Worm (Caenorhabditis elegans) whole organism, late embryonic: ENCODE results near the gene phf-5.

Source experiments
- C08G9.2 ChIP-seq: sonication (generic microtip); optimal IDR thresholded peaks from 2 replicates; lab custom pipeline; 2016; ENCODE audit warnings: mild to moderate bottlenecking, missing genetic modification characterization, moderate library complexity, missing compliant biosample characterization
- C38D4.7 ChIP-seq: fragments of 200-800 bp; sonication (Bioruptor generic); optimal IDR thresholded peaks from 2 replicates; lab custom pipeline; 2018; ENCODE audit warnings: mild to moderate bottlenecking, missing genetic modification characterization, moderate library complexity, missing compliant biosample characterization
- K09A11.1 ChIP-seq: sonication (generic microtip); optimal IDR thresholded peaks from 2 replicates; lab custom pipeline; 2017; ENCODE audit warnings: antibody characterized with exemption, mild to moderate bottlenecking, missing genetic modification characterization, missing compliant biosample characterization; ENCODE audit not compliant: insufficient read depth
- T23F11.4 ChIP-seq: fragments of 200-800 bp; sonication (Bioruptor generic); optimal IDR thresholded peaks from 2 replicates; lab custom pipeline; 2018; ENCODE audit warnings: mild to moderate bottlenecking, missing genetic modification characterization, missing compliant biosample characterization
- Y22D7AL.16 ChIP-seq: sonication (generic microtip); optimal IDR thresholded peaks from 2 replicates; lab custom pipeline; 2016; ENCODE audit warnings: missing genetic modification characterization, missing compliant biosample characterization
- ama-1 ChIP-seq: fragments of 150-350 bp; optimal IDR thresholded peaks from 2 replicates; lab custom pipeline; 2014
- ceh-14 ChIP-seq: sonication (generic microtip); optimal IDR thresholded peaks from 2 replicates; lab custom pipeline; 2016; ENCODE audit warnings: missing genotype, missing genetic modification characterization, missing compliant biosample characterization
- ceh-18 ChIP-seq: sonication (generic microtip); optimal IDR thresholded peaks from 2 replicates; lab custom pipeline; 2016; ENCODE audit warnings: missing genetic modification characterization, missing compliant biosample characterization
- ceh-24 ChIP-seq: sonication (generic microtip); optimal IDR thresholded peaks from 2 replicates; lab custom pipeline; 2016; ENCODE audit warnings: mild to moderate bottlenecking, missing genetic modification characterization, missing compliant biosample characterization
- ceh-30 ChIP-seq: fragments of 150-350 bp; optimal IDR thresholded peaks from 2 replicates; lab custom pipeline; 2014; ENCODE audit warnings: missing biosample characterization, missing genetic modification characterization
- dmd-4 ChIP-seq: sonication (generic microtip); optimal IDR thresholded peaks from 2 replicates; lab custom pipeline; 2016; ENCODE audit warnings: borderline replicate concordance, missing genetic modification characterization, missing compliant biosample characterization
- dve-1 ChIP-seq: sonication (generic microtip); optimal IDR thresholded peaks from 2 replicates; lab custom pipeline; 2017; ENCODE audit warnings: antibody characterized with exemption, mild to moderate bottlenecking, missing genetic modification characterization, missing compliant biosample characterization
- elt-2 ChIP-seq: sonication (generic microtip); optimal IDR thresholded peaks from 2 replicates; lab custom pipeline; 2016; ENCODE audit warnings: missing genetic modification reagents, missing genetic modification characterization, missing compliant biosample characterization
- fkh-10 ChIP-seq: fragments of 150-350 bp; optimal IDR thresholded peaks from 2 replicates; lab custom pipeline; 2014; ENCODE audit warnings: missing biosample characterization, missing genetic modification reagents, missing genetic modification characterization
- fkh-6 ChIP-seq: sonication (generic microtip); optimal IDR thresholded peaks from 2 replicates; lab custom pipeline; 2016; ENCODE audit warnings: missing genetic modification characterization, missing compliant biosample characterization
- gmeb-2 ChIP-seq: sonication (generic microtip); optimal IDR thresholded peaks from 2 replicates; lab custom pipeline; 2016; ENCODE audit warnings: missing genetic modification characterization, inconsistent platforms, missing compliant biosample characterization
- hlh-15 ChIP-seq: sonication (generic microtip); optimal IDR thresholded peaks from 2 replicates; lab custom pipeline; 2016; ENCODE audit warnings: missing genetic modification characterization, missing compliant biosample characterization
- hlh-30 ChIP-seq: sonication (generic microtip); optimal IDR thresholded peaks from 2 replicates; lab custom pipeline; 2017; ENCODE audit warnings: antibody characterized with exemption, missing genetic modification characterization, missing compliant biosample characterization; ENCODE audit not compliant: insufficient read depth
- hlh-6 ChIP-seq: sonication (generic microtip); optimal IDR thresholded peaks from 2 replicates; lab custom pipeline; 2016; ENCODE audit warnings: missing genotype, missing genetic modification characterization, missing compliant biosample characterization
- hlh-8 ChIP-seq: sonication (generic microtip); optimal IDR thresholded peaks from 2 replicates; lab custom pipeline; 2016; ENCODE audit warnings: missing genotype, missing genetic modification characterization, missing compliant biosample characterization
- lin-11 ChIP-seq: fragments of 200-800 bp; sonication (Bioruptor generic); optimal IDR thresholded peaks from 2 replicates; lab custom pipeline; 2018; ENCODE audit warnings: mild to moderate bottlenecking, missing genetic modification characterization, missing compliant biosample characterization
- nhr-11 ChIP-seq: fragments of 150-350 bp; optimal IDR thresholded peaks from 2 replicates; lab custom pipeline; 2014; ENCODE audit warnings: missing biosample characterization, missing genetic modification characterization
- npax-4 ChIP-seq: sonication (generic microtip); optimal IDR thresholded peaks from 2 replicates; lab custom pipeline; 2016; ENCODE audit warnings: missing genetic modification characterization, missing compliant biosample characterization
- odd-2 ChIP-seq: sonication (generic microtip); optimal IDR thresholded peaks from 2 replicates; lab custom pipeline; 2017; ENCODE audit warnings: antibody characterized with exemption, mild to moderate bottlenecking, missing genetic modification characterization, missing compliant biosample characterization
- pat-9 ChIP-seq: fragments of 200-800 bp; sonication (Bioruptor generic); optimal IDR thresholded peaks from 2 replicates; lab custom pipeline; 2018; ENCODE audit warnings: mild to moderate bottlenecking, missing genetic modification characterization, moderate library complexity, missing compliant biosample characterization
- pax-1 ChIP-seq: fragments of 150-350 bp; optimal IDR thresholded peaks from 2 replicates; lab custom pipeline; 2014; ENCODE audit warnings: missing biosample characterization, missing genetic modification characterization
- pha-4 ChIP-seq: fragments of 150-350 bp; optimal IDR thresholded peaks from 2 replicates; lab custom pipeline; 2018; ENCODE audit warnings: missing biosample characterization, missing genetic modification reagents, missing genetic modification characterization
- sdc-2 ChIP-seq: sonication (generic microtip); optimal IDR thresholded peaks from 2 replicates; lab custom pipeline; 2016; ENCODE audit warnings: missing genotype, missing genetic modification characterization, missing compliant biosample characterization
- sox-2 ChIP-seq: fragments of 200-800 bp; sonication (Bioruptor generic); IDR thresholded peaks from 2 replicates; pipeline ENCODE4 v1.3.6; 2022; ENCODE audit warnings: missing genetic modification reagents, missing genetic modification characterization, missing compliant biosample characterization
- sox-4 ChIP-seq: sonication (generic microtip); optimal IDR thresholded peaks from 2 replicates; lab custom pipeline; 2017; ENCODE audit warnings: mild to moderate bottlenecking, missing genetic modification characterization, inconsistent platforms, missing compliant biosample characterization
- syd-9 ChIP-seq: sonication (generic microtip); optimal IDR thresholded peaks from 2 replicates; lab custom pipeline; 2016; ENCODE audit warnings: mild to moderate bottlenecking, missing genetic modification characterization, moderate library complexity, missing compliant biosample characterization
- tbx-2 ChIP-seq: sonication (generic microtip); optimal IDR thresholded peaks from 2 replicates; lab custom pipeline; 2016; ENCODE audit warnings: missing genetic modification characterization, missing compliant biosample characterization
- tbx-7 ChIP-seq: sonication (generic microtip); optimal IDR thresholded peaks from 2 replicates; lab custom pipeline; 2016; ENCODE audit warnings: missing genotype, missing genetic modification characterization, missing compliant biosample characterization
- ttx-3 ChIP-seq: sonication (generic microtip); optimal IDR thresholded peaks from 2 replicates; lab custom pipeline; 2016; ENCODE audit warnings: missing genetic modification reagents, missing genetic modification characterization, missing compliant biosample characterization
- unc-3 ChIP-seq, 2 experiments: fragments of 200-800 bp in 1 of 2; sonication (Bioruptor generic) in 1 of 2; sonication (generic microtip) in 1 of 2; conservative IDR thresholded peaks in 1 of 2; optimal IDR thresholded peaks in 1 of 2; 2 replicates each; pipeline versions ENCODE4 v1.3.6 to Lab custom; 2016 to 2022; ENCODE audit warnings: missing compliant biosample characterization in 2 of 2, missing genetic modification characterization in 2 of 2, missing genetic modification reagents in 1 of 2
- unc-42 ChIP-seq: sonication (generic microtip); optimal IDR thresholded peaks from 2 replicates; lab custom pipeline; 2016; ENCODE audit warnings: missing genotype, missing genetic modification characterization, missing compliant biosample characterization
- unc-55 ChIP-seq: sonication (generic microtip); optimal IDR thresholded peaks from 2 replicates; lab custom pipeline; 2017; ENCODE audit warnings: missing biosample characterization, missing genetic modification reagents, missing genetic modification characterization
- zip-5 ChIP-seq: sonication (generic microtip); optimal IDR thresholded peaks from 2 replicates; lab custom pipeline; 2016; ENCODE audit warnings: missing genetic modification characterization, missing compliant biosample characterization

phf-5 gene

ce11 chrIII:2347291-2347690 lies 3.9 kb downstream of the phf-5 start, which contains the start of gene gip-1:
TSS of gene gip-1 (plus strand) at chrIII:2347591.
- TF ChIP-seq ceh-18 (tag; lab: Kevin White, UChicago) (no peak), fkh-6 (no peak), ama-1 (lab: Kevin White, UChicago) (no peak), fkh-10 (GFP tag; lab: Kevin White, UChicago) (no peak), hlh-15 (tag; lab: Kevin White, UChicago) (no peak), C38D4.7 (GFP tag; lab: Kevin White, UChicago) (no peak), unc-3 (GFP tag; conservative IDR thresholded peaks at IDR 0.05; lab: Robert Waterston, UW) (no peak), unc-3 (tag; optimal IDR thresholded peaks at IDR 0.05; lab: Kevin White, UChicago) (no peak), ceh-14 (tag; lab: Kevin White, UChicago) (no peak), ceh-24 (no peak), sox-4 (tag; lab: Kevin White, UChicago) (no peak), pat-9 (tag; lab: Kevin White, UChicago) (no peak), ttx-3 (tag; lab: Kevin White, UChicago) (no peak), ceh-30 (tag; lab: Kevin White, UChicago) (no peak), C08G9.2 (tag; lab: Kevin White, UChicago) (no peak), gmeb-2 (tag; lab: Kevin White, UChicago) (no peak), nhr-11 (tag; lab: Kevin White, UChicago) (no peak), elt-2 (tag; lab: Kevin White, UChicago) (no peak), tbx-2 (no peak), Y22D7AL.16 (tag; lab: Kevin White, UChicago) (no peak), dmd-4 (tag; lab: Kevin White, UChicago) (no peak)

- TF ChIP-seq ceh-14 (tag; lab: Kevin White, UChicago) (no peak), C38D4.7 (GFP tag; lab: Kevin White, UChicago) (no peak), ceh-24 (no peak), ceh-18 (tag; lab: Kevin White, UChicago) (no peak), nhr-11 (tag; lab: Kevin White, UChicago) (no peak), hlh-6 (tag; lab: Kevin White, UChicago) (no peak), lin-11 (tag; lab: Kevin White, UChicago) (no peak), npax-4 (no peak), sdc-2 (no peak), unc-55 (GFP tag; lab: Kevin White, UChicago) (no peak), pha-4 (tag; lab: Kevin White, UChicago) (no peak), odd-2 (tag; lab: Kevin White, UChicago) (no peak), tbx-2 (no peak), dmd-4 (tag; lab: Kevin White, UChicago) (no peak), ceh-30 (tag; lab: Kevin White, UChicago) (no peak)
- TF ChIP-seq, all 69 proteins: peak for 0
Observed at ce11 chrIII:2349956-2350355, 6.6 kb downstream of the phf-5 start.

DNA sequence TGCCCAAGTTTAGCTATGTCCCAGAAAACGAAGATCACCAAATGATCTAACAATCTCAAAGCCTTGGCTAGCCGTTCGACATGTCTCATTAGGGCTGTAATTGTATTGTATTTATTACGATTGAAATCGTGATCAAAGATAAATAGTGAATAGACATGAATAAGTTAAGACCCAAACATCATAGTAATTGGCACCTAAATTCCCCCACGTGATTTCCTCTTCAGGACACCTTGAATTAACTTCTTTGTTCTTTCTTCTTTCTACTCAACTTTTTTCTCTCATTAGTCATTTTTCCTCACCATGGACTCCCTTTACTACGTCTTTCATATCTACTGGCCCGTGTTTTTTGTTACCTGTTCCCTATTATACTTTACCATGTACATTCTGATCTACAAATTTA lies 19.3 kb downstream of the phf-5 start, which contains the start of gene srd-69:
srd-69 (plus strand) TSS at position 301 of the 400 bp plus-strand sequence.
- no peak for TF ChIP-seq K09A11.1 (tag; lab: Kevin White, UChicago)
- TF ChIP-seq dve-1 (tag; lab: Kevin White, UChicago), result no peak
- TF ChIP-seq zip-5, result no peak
- TF ChIP-seq elt-2 (tag; lab: Kevin White, UChicago), result no peak
- no peak for TF ChIP-seq odd-2 (tag; lab: Kevin White, UChicago)
- TF ChIP-seq npax-4, result no peak
- TF ChIP-seq syd-9 (tag; lab: Kevin White, UChicago), result no peak
- no peak for TF ChIP-seq T23F11.4 (GFP tag; lab: Kevin White, UChicago)
- no peak for TF ChIP-seq hlh-8 (tag; lab: Kevin White, UChicago)
- TF ChIP-seq pha-4 (tag; lab: Kevin White, UChicago), result no peak
- no peak for TF ChIP-seq pax-1 (tag; lab: Kevin White, UChicago)
- no peak for TF ChIP-seq pat-9 (tag; lab: Kevin White, UChicago)
- TF ChIP-seq sdc-2, result no peak
- no peak for TF ChIP-seq hlh-30
- no peak for TF ChIP-seq unc-42
- TF ChIP-seq sox-2 (GFP tag; lab: Robert Waterston, UW), result no peak
- no peak for TF ChIP-seq ceh-24
- TF ChIP-seq tbx-7, result no peak
- TF ChIP-seq, all 69 proteins: peak for 0
